Worm (Caenorhabditis elegans) whole organism, young adult: Measurements from ENCODE around the gene pyc-1.

Source experiments
- B0019.2 ChIP-seq: fragments of 200-800 bp; sonication (Bioruptor generic); conservative IDR thresholded peaks from 2 replicates; pipeline ENCODE4 v1.3.6; 2022; ENCODE audit warnings: missing genetic modification reagents, missing genetic modification characterization, missing compliant biosample characterization
- B0336.3 ChIP-seq: fragments of 200-800 bp; sonication (Bioruptor generic); IDR thresholded peaks from 2 replicates; pipeline ENCODE4 v1.3.6; 2022; ENCODE audit warnings: missing genetic modification characterization, missing compliant biosample characterization
- F10E7.11 ChIP-seq: sonication (generic microtip); optimal IDR thresholded peaks from 2 replicates; lab custom pipeline; 2017; ENCODE audit warnings: mild to moderate bottlenecking, missing genetic modification characterization, moderate library complexity, missing compliant biosample characterization
- F33H1.4 ChIP-seq: fragments of 200-800 bp; sonication (Bioruptor generic); IDR thresholded peaks from 2 replicates; pipeline ENCODE4 v1.3.6; 2022; ENCODE audit warnings: missing genetic modification reagents, missing genetic modification characterization, missing compliant biosample characterization
- F39B2.1 ChIP-seq: fragments of 200-800 bp; sonication (Bioruptor generic); IDR thresholded peaks from 2 replicates; pipeline ENCODE4 v1.3.6; 2022; ENCODE audit warnings: missing genetic modification reagents, missing genetic modification characterization, missing compliant biosample characterization
- F55B11.4 ChIP-seq: sonication (generic microtip); optimal IDR thresholded peaks from 2 replicates; lab custom pipeline; 2016; ENCODE audit warnings: missing compliant biosample characterization, missing genetic modification characterization, borderline replicate concordance; ENCODE audit not compliant: insufficient read depth
- K12H6.12 ChIP-seq: fragments of 200-800 bp; sonication (Bioruptor generic); optimal IDR thresholded peaks from 2 replicates; lab custom pipeline; 2018; ENCODE audit warnings: mild to moderate bottlenecking, missing genetic modification characterization, missing compliant biosample characterization
- Y53F4B.3 ChIP-seq: fragments of 200-800 bp; sonication (Bioruptor generic); IDR thresholded peaks from 2 replicates; pipeline ENCODE4 v1.3.6; 2022; ENCODE audit warnings: missing genetic modification reagents, missing genetic modification characterization, missing compliant biosample characterization
- Y67H2A.10 ChIP-seq: fragments of 200-800 bp; sonication (Bioruptor generic); conservative IDR thresholded peaks from 2 replicates; pipeline ENCODE4 v1.3.6; 2022; ENCODE audit warnings: missing genetic modification reagents, missing genetic modification characterization, missing compliant biosample characterization
- athp-1 ChIP-seq: sonication (generic microtip); optimal IDR thresholded peaks from 2 replicates; lab custom pipeline; 2017; ENCODE audit warnings: mild to moderate bottlenecking, missing genetic modification characterization, missing compliant biosample characterization
- cebp-1 ChIP-seq, 2 experiments: fragments of 200-800 bp in 1 of 2; sonication (Bioruptor generic) in 1 of 2; sonication (generic microtip) in 1 of 2; IDR thresholded peaks in 1 of 2; optimal IDR thresholded peaks in 1 of 2; 2 replicates each; pipeline versions ENCODE4 v1.3.6 to Lab custom; 2017 to 2022; ENCODE audit warnings: missing compliant biosample characterization in 2 of 2, missing genetic modification characterization in 2 of 2, mild to moderate bottlenecking in 1 of 2, missing genetic modification reagents in 1 of 2, moderate library complexity in 1 of 2
- ceh-100 ChIP-seq: fragments of 200-800 bp; sonication (Bioruptor generic); IDR thresholded peaks from 2 replicates; pipeline ENCODE4 v1.3.6; 2022; ENCODE audit warnings: missing genetic modification reagents, missing genetic modification characterization, missing compliant biosample characterization
- ceh-27 ChIP-seq: fragments of 200-800 bp; sonication (Bioruptor generic); optimal IDR thresholded peaks from 2 replicates; lab custom pipeline; 2018; ENCODE audit warnings: mild to moderate bottlenecking, missing genetic modification characterization, moderate library complexity, missing compliant biosample characterization
- ceh-91 ChIP-seq: fragments of 200-800 bp; sonication (Bioruptor generic); IDR thresholded peaks from 2 replicates; pipeline ENCODE4 v1.3.6; 2022; ENCODE audit warnings: missing genetic modification reagents, missing genetic modification characterization, missing compliant biosample characterization
- dox-1 ChIP-seq: fragments of 200-800 bp; sonication (Bioruptor generic); IDR thresholded peaks from 2 replicates; pipeline ENCODE4 v1.3.6; 2022; ENCODE audit warnings: missing genetic modification reagents, missing genetic modification characterization, missing compliant biosample characterization
- egl-18 ChIP-seq: fragments of 200-800 bp; sonication (Bioruptor generic); IDR thresholded peaks from 2 replicates; pipeline ENCODE4 v1.3.6; 2022; ENCODE audit warnings: missing genetic modification reagents, missing genetic modification characterization, missing compliant biosample characterization
- egl-44 ChIP-seq: fragments of 200-800 bp; sonication (Bioruptor generic); IDR thresholded peaks from 2 replicates; pipeline ENCODE4 v1.3.6; 2022; ENCODE audit warnings: missing genetic modification reagents, missing genetic modification characterization, missing compliant biosample characterization
- fkh-3 ChIP-seq: sonication (generic microtip); optimal IDR thresholded peaks from 2 replicates; lab custom pipeline; 2016; ENCODE audit warnings: mild to moderate bottlenecking, missing genetic modification characterization, missing compliant biosample characterization
- him-1 ChIP-seq: sonication (generic microtip); optimal IDR thresholded peaks from 2 replicates; lab custom pipeline; 2016; ENCODE audit warnings: missing genotype, missing genetic modification reagents, missing genetic modification characterization, missing compliant biosample characterization
- hmg-20 ChIP-seq: fragments of 200-800 bp; sonication (Bioruptor generic); IDR thresholded peaks from 2 replicates; pipeline ENCODE4 v1.3.6; 2022; ENCODE audit warnings: missing genetic modification reagents, missing genetic modification characterization, missing compliant biosample characterization
- lin-40 ChIP-seq: sonication (generic microtip); optimal IDR thresholded peaks from 2 replicates; lab custom pipeline; 2016; ENCODE audit warnings: missing genetic modification characterization, mild to moderate bottlenecking, missing compliant biosample characterization, missing genotype, missing genetic modification reagents
- lin-54 ChIP-seq: fragments of 200-800 bp; sonication (Bioruptor generic); optimal IDR thresholded peaks from 2 replicates; lab custom pipeline; 2018; ENCODE audit warnings: mild to moderate bottlenecking, missing genetic modification characterization, missing compliant biosample characterization
- madf-6 ChIP-seq: fragments of 200-800 bp; sonication (Bioruptor generic); IDR thresholded peaks from 2 replicates; pipeline ENCODE4 v1.3.6; 2022; ENCODE audit warnings: missing genetic modification reagents, missing genetic modification characterization, missing compliant biosample characterization
- nfya-2 ChIP-seq: fragments of 200-800 bp; sonication (Bioruptor generic); IDR thresholded peaks from 2 replicates; pipeline ENCODE4 v1.3.6; 2022; ENCODE audit warnings: missing genetic modification reagents, missing genetic modification characterization, missing compliant biosample characterization
- nhr-80 ChIP-seq: sonication (generic microtip); optimal IDR thresholded peaks from 2 replicates; lab custom pipeline; 2016; ENCODE audit warnings: missing genetic modification characterization, missing compliant biosample characterization
- pbrm-1 ChIP-seq: fragments of 200-800 bp; sonication (Bioruptor generic); IDR thresholded peaks from 2 replicates; pipeline ENCODE4 v1.3.6; 2022; ENCODE audit warnings: missing genetic modification reagents, missing genetic modification characterization, missing compliant biosample characterization
- snpc-1.1 ChIP-seq: sonication (generic microtip); optimal IDR thresholded peaks from 2 replicates; lab custom pipeline; 2017; ENCODE audit warnings: missing genetic modification characterization, mild to moderate bottlenecking, missing compliant biosample characterization, antibody characterized with exemption, moderate library complexity, missing genotype, missing genetic modification reagents; ENCODE audit not compliant: insufficient read depth
- somi-1 ChIP-seq: fragments of 200-800 bp; sonication (Bioruptor generic); optimal IDR thresholded peaks from 2 replicates; lab custom pipeline; 2018; ENCODE audit warnings: mild to moderate bottlenecking, missing genetic modification characterization, missing compliant biosample characterization
- sptf-2 ChIP-seq: fragments of 200-800 bp; sonication (Bioruptor generic); optimal IDR thresholded peaks from 2 replicates; lab custom pipeline; 2018; ENCODE audit warnings: mild to moderate bottlenecking, missing genetic modification characterization, missing compliant biosample characterization
- tbp1 ChIP-seq: fragments of 200-800 bp; sonication (Bioruptor generic); optimal IDR thresholded peaks from 2 replicates; lab custom pipeline; 2018; ENCODE audit warnings: mild to moderate bottlenecking, missing genetic modification characterization, missing compliant biosample characterization
- tbx-9 ChIP-seq: sonication (generic microtip); optimal IDR thresholded peaks from 2 replicates; lab custom pipeline; 2016; ENCODE audit warnings: borderline replicate concordance, missing genetic modification characterization, inconsistent platforms, missing compliant biosample characterization
- unc-62 ChIP-seq: fragments of 150-350 bp; optimal IDR thresholded peaks from 2 replicates; lab custom pipeline; 2014; ENCODE audit warnings: missing biosample characterization, missing genetic modification reagents, missing genetic modification characterization

Gene pyc-1

ce11 chrV:11822461-11822939 is at the start of gene pyc-1 (continued):
- no peak for TF ChIP-seq nfya-2 (GFP tag; lab: Robert Waterston, UW)
- peak; percentile 16 for TF ChIP-seq tbp1 (GFP tag; lab: Kevin White, UChicago)
- TF ChIP-seq sptf-2 (GFP tag; lab: Kevin White, UChicago), result no peak
- TF ChIP-seq F10E7.11 (tag; lab: Kevin White, UChicago), result no peak
- peak; percentile 23 for TF ChIP-seq lin-40 (tag; lab: Kevin White, UChicago)
- no peak for TF ChIP-seq him-1
- no peak for TF ChIP-seq K12H6.12 (tag; lab: Kevin White, UChicago)
- TF ChIP-seq somi-1 (GFP tag; lab: Kevin White, UChicago), result peak; percentile 6
- no peak for TF ChIP-seq Y53F4B.3 (GFP tag; lab: Robert Waterston, UW)
- no peak; the same call in 1 of the 2 replicates for TF ChIP-seq B0336.3
- TF ChIP-seq madf-6 (GFP tag; lab: Robert Waterston, UW), result no peak
- no peak for TF ChIP-seq ceh-100 (GFP tag; lab: Robert Waterston, UW)
- TF ChIP-seq F39B2.1 (GFP tag; lab: Robert Waterston, UW), result no peak

ce11 chrV:11868142-11868541 is 45.8 kb upstream of the pyc-1 start, which contains the start of gene R13H4.7:
Gene R13H4.7, minus strand, starts transcription at chrV:11868242.
- TF ChIP-seq cebp-1 (GFP tag; IDR thresholded peaks at IDR 0.05; lab: Robert Waterston, UW) (no peak), cebp-1 (tag; optimal IDR thresholded peaks at IDR 0.05; lab: Kevin White, UChicago) (no peak), egl-18 (GFP tag; lab: Robert Waterston, UW) (no peak), snpc-1.1 (tag; lab: Kevin White, UChicago) (no peak), ceh-91 (GFP tag; lab: Robert Waterston, UW) (no peak), Y67H2A.10 (GFP tag; lab: Robert Waterston, UW) (no peak), tbx-9 (tag; lab: Kevin White, UChicago) (no peak), sptf-2 (GFP tag; lab: Kevin White, UChicago) (no peak), F33H1.4 (GFP tag; lab: Robert Waterston, UW) (no peak)
- TF ChIP-seq, all 124 proteins: peak for 0

ce11 chrV:11862817-11863216 is 40.5 kb upstream of the pyc-1 start, which contains the start of gene R13H4.6:
Gene R13H4.6, plus strand, starts transcription at chrV:11863117.
- no peak for TF ChIP-seq athp-1 (tag; lab: Kevin White, UChicago)
- TF ChIP-seq fkh-3 (tag; lab: Kevin White, UChicago), result no peak
- TF ChIP-seq him-1, result no peak
- no peak for TF ChIP-seq ceh-27
- TF ChIP-seq F55B11.4 (tag; lab: Kevin White, UChicago), result no peak
- no peak for TF ChIP-seq unc-62 (GFP tag; lab: Kevin White, UChicago)
- TF ChIP-seq tbp1 (GFP tag; lab: Kevin White, UChicago), result no peak
- TF ChIP-seq hmg-20 (GFP tag; lab: Robert Waterston, UW), result no peak
- TF ChIP-seq B0019.2 (GFP tag; lab: Robert Waterston, UW), result no peak
- no peak for TF ChIP-seq lin-40 (tag; lab: Kevin White, UChicago)
- TF ChIP-seq egl-44 (GFP tag; lab: Robert Waterston, UW), result no peak
- no peak for TF ChIP-seq lin-54 (GFP tag; lab: Kevin White, UChicago)

ce11 chrV:11861880-11862544 is 39.7 kb upstream of the pyc-1 start:
- peak; percentile 44 for TF ChIP-seq unc-62 (GFP tag; lab: Kevin White, UChicago)
- no peak for TF ChIP-seq dox-1
- peak; percentile 19 for TF ChIP-seq nhr-80 (tag; lab: Kevin White, UChicago)
- no peak for TF ChIP-seq cebp-1 (GFP tag; IDR thresholded peaks at IDR 0.05; lab: Robert Waterston, UW)
- no peak for TF ChIP-seq cebp-1 (tag; optimal IDR thresholded peaks at IDR 0.05; lab: Kevin White, UChicago)
- TF ChIP-seq pbrm-1 (GFP tag; lab: Robert Waterston, UW), result no peak
- TF ChIP-seq B0336.3, result no peak
- TF ChIP-seq, all 124 proteins: peak for 2
